Worm (Caenorhabditis elegans): ENCODE results near the gene T21D12.7.

T21D12.7 gene

DNA sequence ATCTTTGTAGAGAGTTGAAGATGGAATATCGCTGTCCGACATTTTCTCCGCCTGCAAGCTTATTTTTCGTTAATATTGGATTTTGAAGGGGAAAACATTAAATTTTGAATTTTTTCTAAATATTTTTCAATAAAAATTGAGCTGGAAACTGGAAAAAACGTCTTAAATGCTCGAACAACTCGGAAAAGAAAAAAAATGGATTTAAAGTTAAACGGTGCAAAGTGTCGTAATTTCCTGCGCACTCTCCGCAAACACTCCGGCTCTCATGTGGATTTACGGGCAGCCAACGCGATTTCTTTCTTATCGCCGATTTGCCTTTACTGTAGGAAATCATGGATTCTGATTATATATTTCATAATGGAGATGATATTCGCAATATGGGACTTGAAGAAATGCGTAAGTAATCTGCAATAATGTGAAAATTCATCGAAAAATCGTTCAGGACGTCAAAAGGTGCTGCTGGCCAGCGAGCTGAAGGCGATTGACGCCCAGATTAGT lies 51.0 kb downstream of the T21D12.7 start, which contains the start of the genes fnta-1 and cogc-8:
TSS of gene fnta-1 (minus strand) at position 51 of the 498 bp plus-strand sequence.
TSS of gene cogc-8 (plus strand) at position 195 of the 498 bp plus-strand sequence.
- TF ChIP-seq nhr-237 (tag; optimal IDR thresholded peaks at IDR 0.05) (no peak), lin-39 (tag; optimal IDR thresholded peaks at IDR 0.05) (no peak), skn-1 (tag; optimal IDR thresholded peaks at IDR 0.05) (no peak), nhr-129 (tag; optimal IDR thresholded peaks at IDR 0.05) (peak; percentile 51), ama-1 (optimal IDR thresholded peaks at IDR 0.05) (no peak), crh-2 (tag; optimal IDR thresholded peaks at IDR 0.05) (peak; percentile 11), mdl-1 (tag; optimal IDR thresholded peaks at IDR 0.05) (no peak), nhr-6 (tag; optimal IDR thresholded peaks at IDR 0.05) (no peak), R02D3.7 (tag; optimal IDR thresholded peaks at IDR 0.05) (peak; percentile 81), egl-27 (tag; optimal IDR thresholded peaks at IDR 0.05) (no peak), snpc-4 (tag; optimal IDR thresholded peaks at IDR 0.05) (no peak), nhr-10 (tag; optimal IDR thresholded peaks at IDR 0.05) (no peak), lsy-2 (tag; optimal IDR thresholded peaks at IDR 0.05) (peak in 1 of 2 experiments; percentile 68), lin-11 (tag; optimal IDR thresholded peaks at IDR 0.05) (no peak), ceh-16 (tag; optimal IDR thresholded peaks at IDR 0.05) (no peak), elt-3 (tag; optimal IDR thresholded peaks at IDR 0.05) (no peak), nhr-21 (tag; optimal IDR thresholded peaks at IDR 0.05) (no peak), ZK546.5 (tag; optimal IDR thresholded peaks at IDR 0.05) (no peak), unc-39 (tag; optimal IDR thresholded peaks at IDR 0.05) (no peak), lin-13 (GFP tag; optimal IDR thresholded peaks at IDR 0.05) (peak; percentile 21), mbf-1 (tag; optimal IDR thresholded peaks at IDR 0.05) (no peak), F13H6.1 (tag; optimal IDR thresholded peaks at IDR 0.05) (no peak), sma-3 (GFP tag; optimal IDR thresholded peaks at IDR 0.05) (peak; percentile 24), C34F6.9 (tag; optimal IDR thresholded peaks at IDR 0.05) (peak; percentile 58), zag-1 (tag; optimal IDR thresholded peaks at IDR 0.05) (no peak), ztf-11 (tag; optimal IDR thresholded peaks at IDR 0.05) (no peak), alr-1 (tag; optimal IDR thresholded peaks at IDR 0.05) (no peak), nhr-23 (tag; optimal IDR thresholded peaks at IDR 0.05) (no peak), peb-1 (tag; optimal IDR thresholded peaks at IDR 0.05) (no peak), sem-4 (tag; optimal IDR thresholded peaks at IDR 0.05) (no peak), blmp-1 (tag; optimal IDR thresholded peaks at IDR 0.05; ENCODE audit: insufficient read depth) (no peak), ztf-4 (tag; optimal IDR thresholded peaks at IDR 0.05) (no peak), unc-55 (GFP tag; optimal IDR thresholded peaks at IDR 0.05) (peak; percentile 76), unc-62 (GFP tag; optimal IDR thresholded peaks at IDR 0.05) (no peak), ceh-82 (tag; optimal IDR thresholded peaks at IDR 0.05) (no peak), sma-9 (GFP tag; optimal IDR thresholded peaks at IDR 0.05) (no peak), sma-9 (tag; optimal IDR thresholded peaks at IDR 0.05) (no peak), dmd-4 (tag; optimal IDR thresholded peaks at IDR 0.05) (no peak), aly-2 (tag; optimal IDR thresholded peaks at IDR 0.05) (no peak), nhr-77 (tag; optimal IDR thresholded peaks at IDR 0.05) (no peak), mab-5 (tag; optimal IDR thresholded peaks at IDR 0.05) (no peak), nhr-12 (tag; optimal IDR thresholded peaks at IDR 0.05) (no peak), elt-1 (tag; optimal IDR thresholded peaks at IDR 0.05) (no peak), fos-1 (tag; optimal IDR thresholded peaks at IDR 0.05) (no peak), ztf-1 (GFP tag; conservative IDR thresholded peaks at IDR 0.05) (no peak), gmeb-1 (tag; optimal IDR thresholded peaks at IDR 0.05) (peak; percentile 61), Y55F3AM.14 (GFP tag; optimal IDR thresholded peaks at IDR 0.05) (no peak), nhr-11 (tag; optimal IDR thresholded peaks at IDR 0.05) (no peak), nhr-25 (tag; optimal IDR thresholded peaks at IDR 0.05) (no peak)
